Worm (Caenorhabditis elegans) whole organism, early embryonic: ENCODE results near the gene rev-1.

Experiments used
- B0310.2 ChIP-seq: sonication (generic microtip); optimal IDR thresholded peaks from 2 replicates; lab custom pipeline; 2016; ENCODE audit warnings: mild to moderate bottlenecking, missing genetic modification characterization, missing compliant biosample characterization
- F13C5.2 ChIP-seq: sonication (generic microtip); optimal IDR thresholded peaks from 2 replicates; lab custom pipeline; 2017; ENCODE audit warnings: mild to moderate bottlenecking, missing genetic modification characterization, inconsistent platforms, missing compliant biosample characterization
- ama-1 ChIP-seq: fragments of 150-350 bp; optimal IDR thresholded peaks from 2 replicates; lab custom pipeline; 2014
- ceh-13 ChIP-seq: fragments of 200-800 bp; sonication (Bioruptor generic); optimal IDR thresholded peaks from 2 replicates; lab custom pipeline; 2018; ENCODE audit warnings: mild to moderate bottlenecking, missing genetic modification characterization, missing compliant biosample characterization
- ceh-36 ChIP-seq: sonication (generic microtip); optimal IDR thresholded peaks from 2 replicates; lab custom pipeline; 2016; ENCODE audit warnings: missing genetic modification characterization, inconsistent platforms, missing compliant biosample characterization
- flt-1 ChIP-seq: fragments of 200-800 bp; sonication (Bioruptor generic); IDR thresholded peaks from 2 replicates; pipeline ENCODE4 v1.3.6; 2022; ENCODE audit warnings: missing genetic modification characterization, missing compliant biosample characterization
- hmbx-1 ChIP-seq: sonication (generic microtip); optimal IDR thresholded peaks from 2 replicates; lab custom pipeline; 2016; ENCODE audit warnings: mild to moderate bottlenecking, missing genetic modification characterization, missing compliant biosample characterization
- hmg-4 ChIP-seq: fragments of 200-800 bp; sonication (Bioruptor generic); optimal IDR thresholded peaks from 2 replicates; lab custom pipeline; 2018; ENCODE audit warnings: mild to moderate bottlenecking, missing genetic modification characterization, missing compliant biosample characterization
- hnd-1 ChIP-seq: sonication (generic microtip); optimal IDR thresholded peaks from 2 replicates; lab custom pipeline; 2016; ENCODE audit warnings: missing genetic modification characterization, missing compliant biosample characterization
- sea-1 ChIP-seq: fragments of 200-800 bp; sonication (Bioruptor generic); conservative IDR thresholded peaks from 2 replicates; pipeline ENCODE4 v1.3.6; 2022; ENCODE audit warnings: missing genetic modification characterization, missing compliant biosample characterization
- tbx-11 ChIP-seq: fragments of 200-800 bp; sonication (Bioruptor generic); IDR thresholded peaks from 2 replicates; pipeline ENCODE4 v1.3.6; 2022; ENCODE audit warnings: missing genetic modification characterization, missing compliant biosample characterization
- tbx-37 ChIP-seq: fragments of 200-800 bp; sonication (Bioruptor generic); conservative IDR thresholded peaks from 2 replicates; pipeline ENCODE4 v1.3.6; 2022; ENCODE audit warnings: missing genetic modification reagents, missing genetic modification characterization, missing compliant biosample characterization
- tra-4 ChIP-seq: sonication (generic microtip); optimal IDR thresholded peaks from 2 replicates; lab custom pipeline; 2017; ENCODE audit warnings: missing genetic modification characterization, missing compliant biosample characterization

DNA sequence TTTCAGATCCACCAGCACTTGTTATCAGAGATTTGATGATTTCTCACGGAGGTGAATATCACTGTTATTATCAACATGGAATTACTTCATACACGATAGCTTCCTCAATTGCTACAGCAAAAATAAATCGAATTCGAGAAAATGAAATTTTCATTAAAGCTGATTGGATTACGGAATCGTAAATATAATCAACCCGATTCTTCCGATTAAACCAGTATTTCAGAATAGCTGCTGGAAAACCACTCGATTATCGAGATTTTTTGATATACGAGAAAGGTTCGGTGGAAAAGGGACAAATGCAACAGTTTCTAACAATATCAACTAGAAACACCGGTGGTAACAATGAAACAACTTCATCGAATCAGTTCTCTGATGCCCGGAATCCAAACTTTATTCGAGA is 1.6 kb downstream of the rev-1 start:
- TF ChIP-seq ama-1 (lab: Kevin White, UChicago): no peak
- no peak for TF ChIP-seq tbx-37 (GFP tag; lab: Robert Waterston, UW)
- no peak for TF ChIP-seq hmbx-1
- TF ChIP-seq ceh-13 (GFP tag; lab: Kevin White, UChicago): no peak
- no peak for TF ChIP-seq sea-1 (GFP tag; lab: Robert Waterston, UW)
- no peak for TF ChIP-seq F13C5.2 (tag; lab: Kevin White, UChicago)
- no peak for TF ChIP-seq flt-1
- no peak for TF ChIP-seq B0310.2 (tag; lab: Kevin White, UChicago)
- TF ChIP-seq hnd-1 (tag; lab: Kevin White, UChicago): no peak
- TF ChIP-seq tra-4: no peak
- TF ChIP-seq hmg-4 (GFP tag; lab: Kevin White, UChicago): no peak
- no peak for TF ChIP-seq tbx-11
- no peak for TF ChIP-seq ceh-36
